Worm (Caenorhabditis elegans): ENCODE results near the gene nlt-1.
A peak's percentile ranks its signal among the peaks of the same experiment; 100 is the strongest.
"Not testable (repeated sequence)": the region's sequence is repeated elsewhere in the genome, so short reads cannot be mapped to it uniquely, and the experiment has no call there.

Gene nlt-1

ce11 chrII:10008552-10008951 lies 7.6 kb upstream of the nlt-1 start:
- TF ChIP-seq lin-11 (tag; optimal IDR thresholded peaks at IDR 0.05) (no peak), ama-1 (optimal IDR thresholded peaks at IDR 0.05) (no peak), skn-1 (tag; optimal IDR thresholded peaks at IDR 0.05) (no peak), nhr-6 (tag; optimal IDR thresholded peaks at IDR 0.05) (no peak), gmeb-1 (tag; optimal IDR thresholded peaks at IDR 0.05) (no peak), ZK546.5 (tag; optimal IDR thresholded peaks at IDR 0.05) (no peak), aly-2 (tag; optimal IDR thresholded peaks at IDR 0.05) (no peak), nhr-11 (tag; optimal IDR thresholded peaks at IDR 0.05) (no peak), mdl-1 (tag; optimal IDR thresholded peaks at IDR 0.05) (no peak), lsy-2 (tag; optimal IDR thresholded peaks at IDR 0.05) (no peak), sma-3 (GFP tag; optimal IDR thresholded peaks at IDR 0.05) (no peak), blmp-1 (tag; optimal IDR thresholded peaks at IDR 0.05; ENCODE audit: insufficient read depth) (no peak), lin-13 (GFP tag; optimal IDR thresholded peaks at IDR 0.05) (no peak), ceh-16 (tag; optimal IDR thresholded peaks at IDR 0.05) (no peak)

DNA sequence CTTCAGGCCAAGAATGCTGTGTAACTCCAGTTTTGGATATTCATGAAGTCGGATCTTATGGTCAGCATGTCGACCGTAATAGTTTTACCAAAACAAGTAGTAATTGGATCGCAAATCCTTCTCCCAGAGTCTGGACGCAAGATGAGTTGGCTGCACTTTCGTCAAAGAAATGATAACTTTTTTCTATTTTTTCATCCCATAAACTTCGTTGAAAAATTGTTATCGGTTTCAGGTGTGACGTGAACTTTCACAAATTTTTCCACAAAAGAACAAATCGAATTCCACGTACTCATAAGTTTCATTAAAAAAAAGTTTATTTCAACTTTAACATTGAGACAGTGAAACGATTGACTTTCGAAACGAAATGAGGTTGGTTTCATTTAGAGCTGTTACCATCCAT lies 7.0 kb upstream of the nlt-1 start, which contains the start of gene ZK892.5:
Gene ZK892.5, plus strand, starts transcription at position 301 of the 400 bp plus-strand sequence.
- TF ChIP-seq mdl-1 (tag; optimal IDR thresholded peaks at IDR 0.05) (no peak), unc-62 (GFP tag; optimal IDR thresholded peaks at IDR 0.05) (no peak), dmd-4 (tag; optimal IDR thresholded peaks at IDR 0.05) (no peak), unc-39 (tag; optimal IDR thresholded peaks at IDR 0.05) (no peak), nhr-10 (tag; optimal IDR thresholded peaks at IDR 0.05) (no peak), nhr-77 (tag; optimal IDR thresholded peaks at IDR 0.05) (no peak), ama-1 (optimal IDR thresholded peaks at IDR 0.05) (no peak), ZK546.5 (tag; optimal IDR thresholded peaks at IDR 0.05) (no peak), sma-3 (GFP tag; optimal IDR thresholded peaks at IDR 0.05) (no peak), nhr-11 (tag; optimal IDR thresholded peaks at IDR 0.05) (no peak), nhr-129 (tag; optimal IDR thresholded peaks at IDR 0.05) (no peak), Y55F3AM.14 (GFP tag; optimal IDR thresholded peaks at IDR 0.05) (no peak), fos-1 (tag; optimal IDR thresholded peaks at IDR 0.05) (no peak), ceh-82 (tag; optimal IDR thresholded peaks at IDR 0.05) (no peak), egl-27 (tag; optimal IDR thresholded peaks at IDR 0.05) (no peak)

- TF ChIP-seq blmp-1 (tag; optimal IDR thresholded peaks at IDR 0.05; ENCODE audit: insufficient read depth); dmd-4 (tag; optimal IDR thresholded peaks at IDR 0.05); fos-1 (tag; optimal IDR thresholded peaks at IDR 0.05): not testable (repeated sequence)
Measured at ce11 chrII:10006266-10006665, 5.3 kb upstream of the nlt-1 start, which contains the start of gene ZK892.4. Gene ZK892.4, plus strand, starts transcription at chrII:10006566.

DNA sequence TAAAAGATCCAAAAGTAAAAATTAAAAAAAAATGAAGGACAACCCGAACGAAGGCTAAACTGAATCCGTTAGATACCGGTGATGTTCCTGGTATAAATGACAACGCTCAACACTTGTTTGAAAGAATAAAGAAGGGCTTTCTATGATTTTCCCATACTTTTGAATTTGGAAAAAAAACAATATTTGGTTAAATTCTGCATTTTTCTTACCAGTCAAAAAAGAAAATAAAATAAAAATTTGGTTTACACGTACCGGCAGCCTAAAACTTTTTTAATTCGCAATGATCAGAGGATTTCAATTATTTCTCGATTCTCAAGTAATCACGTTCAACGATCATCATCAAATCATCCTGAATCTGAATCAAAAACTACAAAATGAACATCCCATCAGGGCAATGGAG lies 604 bp upstream of the nlt-1 start, which contains the start of gene ZK892.3:
Gene ZK892.3, plus strand, starts transcription at position 301 of the 400 bp plus-strand sequence.
- TF ChIP-seq lin-39 (tag; optimal IDR thresholded peaks at IDR 0.05) (no peak), mdl-1 (tag; optimal IDR thresholded peaks at IDR 0.05) (no peak), zag-1 (tag; optimal IDR thresholded peaks at IDR 0.05) (no peak), C34F6.9 (tag; optimal IDR thresholded peaks at IDR 0.05) (no peak), nhr-6 (tag; optimal IDR thresholded peaks at IDR 0.05) (no peak)

DNA sequence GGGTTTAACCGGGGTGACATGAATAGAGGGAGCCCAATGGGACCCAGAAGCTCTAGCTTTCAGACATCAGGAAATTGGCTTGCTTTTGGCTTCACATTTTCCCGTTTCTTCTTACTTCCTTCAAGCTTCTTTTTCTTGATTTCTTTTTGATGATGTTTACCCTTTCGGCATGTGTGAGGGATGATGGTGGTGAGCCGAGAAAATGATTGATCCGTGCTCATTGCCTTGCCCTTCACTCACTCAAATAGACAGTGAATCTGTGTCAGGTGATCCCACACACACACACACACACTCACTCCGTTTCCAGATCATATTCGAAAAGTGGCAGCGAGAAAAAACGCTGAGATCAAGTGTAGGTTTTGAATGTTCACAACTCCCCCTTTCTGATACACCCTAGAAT lies 6.3 kb downstream of the nlt-1 start:
- TF ChIP-seq R02D3.7 (tag; optimal IDR thresholded peaks at IDR 0.05) (no peak), ztf-4 (tag; optimal IDR thresholded peaks at IDR 0.05) (no peak), nhr-77 (tag; optimal IDR thresholded peaks at IDR 0.05) (no peak)

- peak; percentile 38 for TF ChIP-seq F13H6.1 (tag; optimal IDR thresholded peaks at IDR 0.05)
- no peak for TF ChIP-seq nhr-11 (tag; optimal IDR thresholded peaks at IDR 0.05)
- peak; percentile 22 for TF ChIP-seq sma-9 (GFP tag; optimal IDR thresholded peaks at IDR 0.05)
- no peak for TF ChIP-seq sma-9 (tag; optimal IDR thresholded peaks at IDR 0.05)
- TF ChIP-seq nhr-25 (tag; optimal IDR thresholded peaks at IDR 0.05) = no peak
- TF ChIP-seq mbf-1 (tag; optimal IDR thresholded peaks at IDR 0.05) = no peak
Measured at ce11 chrII:9992474-9992873, 8.5 kb downstream of the nlt-1 start.
